Fruit fly (Drosophila melanogaster) whole organism, embryonic: Measurements from ENCODE around the gene Sumo.

Experiments
- Asciz ChIP-seq: fragments of 200-800 bp; sonication (Bioruptor generic); optimal IDR thresholded peaks from 2 replicates; lab custom pipeline; 2017; ENCODE audit warnings: missing biosample characterization, mild to moderate bottlenecking, missing genetic modification characterization, missing genetic modification reagents
- Bdp1 ChIP-seq: fragments of 200-800 bp; sonication (Bioruptor generic); optimal IDR thresholded peaks from 3 replicates; lab custom pipeline; 2016; ENCODE audit warnings: missing biosample characterization, missing genetic modification characterization
- CG10274 ChIP-seq: fragments of 200-800 bp; sonication (Bioruptor generic); optimal IDR thresholded peaks from 3 replicates; lab custom pipeline; 2017; ENCODE audit warnings: missing biosample characterization, mild to moderate bottlenecking, missing genetic modification characterization
- CG12744 ChIP-seq: fragments of 200-800 bp; sonication (Bioruptor generic); optimal IDR thresholded peaks from 2 replicates; lab custom pipeline; 2016; ENCODE audit warnings: missing biosample characterization, missing genetic modification characterization
- CG14710 ChIP-seq: fragments of 200-800 bp; sonication (Bioruptor generic); optimal IDR thresholded peaks from 3 replicates; lab custom pipeline; 2019; ENCODE audit warnings: missing biosample characterization, mild to moderate bottlenecking, missing genetic modification characterization, moderate library complexity
- CG1602 ChIP-seq: fragments of 200-800 bp; sonication (Bioruptor generic); optimal IDR thresholded peaks from 3 replicates; lab custom pipeline; 2016; ENCODE audit warnings: missing biosample characterization, missing genetic modification characterization
- CG1603 ChIP-seq: fragments of 200-800 bp; sonication (Bioruptor generic); optimal IDR thresholded peaks from 2 replicates; lab custom pipeline; 2019; ENCODE audit warnings: missing biosample characterization, mild to moderate bottlenecking, missing genetic modification characterization, moderate library complexity
- CG17359 ChIP-seq: fragments of 200-800 bp; sonication (Bioruptor generic); optimal IDR thresholded peaks from 3 replicates; lab custom pipeline; 2018; ENCODE audit warnings: missing biosample characterization, mild to moderate bottlenecking, missing genetic modification characterization, moderate library complexity
- CG2120 ChIP-seq: fragments of 200-800 bp; sonication (Bioruptor generic); optimal IDR thresholded peaks from 3 replicates; lab custom pipeline; 2016; ENCODE audit warnings: missing biosample characterization, missing genetic modification characterization
- CG2129 ChIP-seq: fragments of 200-800 bp; sonication (Bioruptor generic); IDR thresholded peaks from 2 replicates; pipeline ENCODE4 v1.3.6; 2022; ENCODE audit warnings: missing biosample characterization, missing genetic modification characterization; ENCODE audit not compliant: partially characterized antibody
- CG30431 ChIP-seq: fragments of 200-800 bp; sonication (Bioruptor generic); optimal IDR thresholded peaks from 2 replicates; lab custom pipeline; 2017; ENCODE audit warnings: missing biosample characterization, missing genetic modification characterization
- CG31365 ChIP-seq: fragments of 200-800 bp; sonication (Bioruptor generic); optimal IDR thresholded peaks from 2 replicates; lab custom pipeline; 2018; ENCODE audit warnings: missing biosample characterization, mild to moderate bottlenecking, missing genetic modification characterization
- CG4360 ChIP-seq: fragments of 200-800 bp; sonication (Bioruptor generic); IDR thresholded peaks from 2 replicates; pipeline ENCODE4 v1.3.6; 2022; ENCODE audit warnings: missing biosample characterization, missing genetic modification characterization
- CG7372 ChIP-seq: fragments of 200-800 bp; sonication (Bioruptor generic); IDR thresholded peaks from 2 replicates; pipeline ENCODE4 v1.3.6; 2022; ENCODE audit warnings: missing biosample characterization, missing genetic modification characterization
- CG7839 ChIP-seq: fragments of 200-800 bp; sonication (Bioruptor generic); optimal IDR thresholded peaks from 3 replicates; lab custom pipeline; 2018; ENCODE audit warnings: missing biosample characterization, mild to moderate bottlenecking, missing genetic modification characterization, moderate library complexity
- CHES-1-like ChIP-seq: fragments of 200-800 bp; sonication (Bioruptor generic); optimal IDR thresholded peaks from 2 replicates; lab custom pipeline; 2016; ENCODE audit warnings: missing biosample characterization, missing genetic modification characterization
- CoRest ChIP-seq: fragments of 200-800 bp; sonication (Bioruptor generic); optimal IDR thresholded peaks from 3 replicates; lab custom pipeline; 2018; ENCODE audit warnings: missing biosample characterization, mild to moderate bottlenecking, missing genetic modification characterization, moderate library complexity
- Dfd ChIP-seq, 2 experiments: fragments of >200 bp; optimal IDR thresholded peaks; 2 replicates each; lab custom pipeline; 2017; ENCODE audit warnings: missing biosample characterization in 2 of 2, missing genetic modification characterization in 2 of 2
- Dll ChIP-seq: fragments of 200-800 bp; sonication (Bioruptor generic); IDR thresholded peaks from 4 replicates; pipeline ENCODE4 v1.3.6; 2022; ENCODE audit warnings: missing biosample characterization, missing genetic modification characterization; ENCODE audit not compliant: partially characterized antibody
- Dp ChIP-seq: fragments of 200-800 bp; sonication (Bioruptor generic); optimal IDR thresholded peaks from 2 replicates; lab custom pipeline; 2018; ENCODE audit warnings: missing biosample characterization, mild to moderate bottlenecking, missing genetic modification characterization, moderate library complexity
- Dref ChIP-seq: fragments of 200-800 bp; sonication (Bioruptor generic); IDR thresholded peaks from 2 replicates; pipeline ENCODE4 v1.3.6; 2022; ENCODE audit warnings: missing biosample characterization, missing genetic modification characterization
- Hmr ChIP-seq: fragments of 200-800 bp; sonication (Bioruptor generic); optimal IDR thresholded peaks from 3 replicates; lab custom pipeline; 2017; ENCODE audit warnings: mild to moderate bottlenecking, missing biosample characterization, missing genetic modification reagents, missing genetic modification characterization
- Max ChIP-seq: fragments of 200-800 bp; sonication (Bioruptor generic); optimal IDR thresholded peaks from 2 replicates; lab custom pipeline; 2016; ENCODE audit warnings: missing biosample characterization, mild to moderate bottlenecking, missing genetic modification characterization
- Meics ChIP-seq: fragments of 200-800 bp; sonication (Bioruptor generic); optimal IDR thresholded peaks from 2 replicates; lab custom pipeline; 2017; ENCODE audit warnings: missing biosample characterization, mild to moderate bottlenecking, missing genetic modification characterization
- Nf-YB ChIP-seq: fragments of 200-800 bp; sonication (Bioruptor generic); optimal IDR thresholded peaks from 3 replicates; lab custom pipeline; 2019; ENCODE audit warnings: missing biosample characterization, mild to moderate bottlenecking, missing genetic modification characterization, moderate library complexity
- Nf-YC ChIP-seq: fragments of 200-800 bp; optimal IDR thresholded peaks from 3 replicates; lab custom pipeline; 2019; ENCODE audit warnings: missing biosample characterization, mild to moderate bottlenecking, missing genetic modification characterization, moderate library complexity
- Side ChIP-seq: fragments of 200-800 bp; sonication (Bioruptor generic); optimal IDR thresholded peaks from 2 replicates; lab custom pipeline; 2016; ENCODE audit warnings: missing biosample characterization, missing genetic modification characterization
- Xbp1 ChIP-seq: fragments of 200-800 bp; sonication (Bioruptor generic); optimal IDR thresholded peaks from 3 replicates; lab custom pipeline; 2016; ENCODE audit warnings: missing biosample characterization, mild to moderate bottlenecking, missing genetic modification characterization
- chm ChIP-seq: fragments of 200-800 bp; sonication (Bioruptor generic); IDR thresholded peaks from 2 replicates; pipeline ENCODE4 v1.3.6; 2022; ENCODE audit warnings: missing biosample characterization, missing genetic modification characterization
- croc ChIP-seq: fragments of 200-800 bp; sonication (Bioruptor generic); conservative IDR thresholded peaks from 3 replicates; pipeline ENCODE4 v1.3.6; 2022; ENCODE audit warnings: missing biosample characterization, missing genetic modification characterization
- crol ChIP-seq: fragments of 200-800 bp; sonication (Bioruptor generic); IDR thresholded peaks from 2 replicates; pipeline ENCODE4 v1.3.6; 2022; ENCODE audit warnings: missing biosample characterization, missing genetic modification characterization
- disco-r ChIP-seq: fragments of 200-800 bp; sonication (Bioruptor generic); optimal IDR thresholded peaks from 2 replicates; lab custom pipeline; 2016; ENCODE audit warnings: missing biosample characterization, missing genetic modification characterization
- fd96Cb ChIP-seq: fragments of 200-800 bp; sonication (Bioruptor generic); optimal IDR thresholded peaks from 2 replicates; lab custom pipeline; 2018; ENCODE audit warnings: missing biosample characterization, mild to moderate bottlenecking, missing genetic modification characterization, moderate library complexity
- hb ChIP-seq: fragments of 200-800 bp; sonication (Bioruptor generic); IDR thresholded peaks from 3 replicates; pipeline ENCODE4 v1.3.6; 2022; ENCODE audit warnings: missing biosample characterization, missing genetic modification characterization; ENCODE audit not compliant: partially characterized antibody
- ind ChIP-seq: fragments of 200-800 bp; sonication (Bioruptor generic); optimal IDR thresholded peaks from 3 replicates; lab custom pipeline; 2016; ENCODE audit warnings: missing biosample characterization, missing genetic modification characterization
- insv ChIP-seq, 2 experiments: fragments of 200-800 bp; sonication (Bioruptor generic); optimal IDR thresholded peaks; 3 replicates each; lab custom pipeline; 2016 to 2018; ENCODE audit warnings: missing biosample characterization in 2 of 2, missing genetic modification characterization in 2 of 2
- inv ChIP-seq: fragments of 200-800 bp; sonication (Bioruptor generic); IDR thresholded peaks from 2 replicates; pipeline ENCODE4 v1.3.6; 2022; ENCODE audit warnings: missing biosample characterization, missing genetic modification characterization; ENCODE audit not compliant: partially characterized antibody
- kay ChIP-seq: fragments of 200-800 bp; sonication (Bioruptor generic); optimal IDR thresholded peaks from 2 replicates; lab custom pipeline; 2016; ENCODE audit warnings: missing biosample characterization, missing genetic modification characterization
- mam ChIP-seq: fragments of 200-800 bp; sonication (Bioruptor generic); optimal IDR thresholded peaks from 3 replicates; lab custom pipeline; 2016; ENCODE audit warnings: missing biosample characterization, missing genetic modification characterization
- mld ChIP-seq: fragments of 200-800 bp; sonication (Bioruptor generic); IDR thresholded peaks from 3 replicates; pipeline ENCODE4 v1.3.6; 2022; ENCODE audit warnings: missing biosample characterization, missing genetic modification characterization; ENCODE audit not compliant: partially characterized antibody
- nerfin-2 ChIP-seq: fragments of 200-800 bp; sonication (Bioruptor generic); IDR thresholded peaks from 2 replicates; pipeline ENCODE4 v1.3.6; 2022; ENCODE audit warnings: missing biosample characterization, missing genetic modification characterization; ENCODE audit not compliant: partially characterized antibody
- oc ChIP-seq: fragments of 200-800 bp; sonication (Bioruptor generic); optimal IDR thresholded peaks from 2 replicates; lab custom pipeline; 2018; ENCODE audit warnings: missing biosample characterization, mild to moderate bottlenecking, missing genetic modification characterization, moderate library complexity
- prd ChIP-seq, 3 experiments: fragments of >200 bp in 2 of 3; fragments of 200-800 bp in 1 of 3; sonication (Bioruptor generic) in 1 of 3; optimal IDR thresholded peaks in 2 of 3; IDR thresholded peaks in 1 of 3; 2 replicates in 2 of 3; 3 replicates in 1 of 3; pipeline versions ENCODE4 v1.3.6 to Lab custom; 2017 to 2022; ENCODE audit warnings: missing biosample characterization in 1 of 3, missing genetic modification characterization in 1 of 3
- repo ChIP-seq: fragments of 200-800 bp; sonication (Bioruptor generic); optimal IDR thresholded peaks from 2 replicates; lab custom pipeline; 2016; ENCODE audit warnings: missing biosample characterization, missing genetic modification characterization
- row ChIP-seq: fragments of 200-800 bp; sonication (Bioruptor generic); IDR thresholded peaks from 3 replicates; pipeline ENCODE4 v1.3.6; 2022; ENCODE audit warnings: missing biosample characterization, missing genetic modification characterization
- schlank ChIP-seq: fragments of 200-800 bp; sonication (Bioruptor generic); optimal IDR thresholded peaks from 2 replicates; lab custom pipeline; 2018; ENCODE audit warnings: missing biosample characterization, mild to moderate bottlenecking, missing genetic modification characterization
- slou ChIP-seq: fragments of 200-800 bp; sonication (Bioruptor generic); optimal IDR thresholded peaks from 3 replicates; lab custom pipeline; 2016; ENCODE audit warnings: missing biosample characterization, missing genetic modification characterization
- tin ChIP-seq: fragments of 200-800 bp; sonication (Bioruptor generic); optimal IDR thresholded peaks from 3 replicates; lab custom pipeline; 2016; ENCODE audit warnings: missing biosample characterization, missing genetic modification characterization
- vvl ChIP-seq: fragments of 200-800 bp; sonication (Bioruptor generic); IDR thresholded peaks from 2 replicates; pipeline ENCODE4 v1.3.6; 2022; ENCODE audit warnings: missing biosample characterization, missing genetic modification characterization

Gene Sumo

dm6 chr2L:6968013-6968517 is 621 bp upstream of the Sumo start:
- TF ChIP-seq repo (GFP tag; lab: Kevin White, UChicago) (peak; percentile 23), ind (GFP tag; lab: Kevin White, UChicago) (peak; percentile 9), CG4360 (GFP tag; lab: Robert Waterston, UW) (no peak), Meics (peak; percentile 45), Bdp1 (GFP tag; lab: Kevin White, UChicago) (no peak), CG1602 (GFP tag; lab: Kevin White, UChicago) (no peak), schlank (tag; lab: Kevin White, UChicago) (no peak), hb (GFP tag; lab: Robert Waterston, UW) (peak; percentile 25; the same call in 2 of the 3 replicates), inv (no peak), Asciz (GFP tag; lab: Kevin White, UChicago) (no peak), CG1603 (tag; lab: Kevin White, UChicago) (peak; percentile 69), mam (peak; percentile 43), vvl (GFP tag; lab: Robert Waterston, UW) (peak; percentile 77), croc (no peak), row (GFP tag; lab: Robert Waterston, UW) (peak; percentile 83), prd (optimal IDR thresholded peaks at IDR 0.05; lab: Kevin White, UChicago) (no peak), prd (GFP tag; IDR thresholded peaks at IDR 0.05; lab: Robert Waterston, UW) (peak; percentile 23; the same call in 1 of the 3 replicates), Xbp1 (GFP tag; lab: Kevin White, UChicago) (peak; percentile 49), Dp (GFP tag; lab: Kevin White, UChicago) (no peak), fd96Cb (tag; lab: Kevin White, UChicago) (peak; percentile 5), chm (GFP tag; lab: Robert Waterston, UW) (0 out of 2 replicates have a peak, but pooled peaks have one; percentile 18), mld (GFP tag; lab: Robert Waterston, UW) (peak; percentile 51; the same call in 2 of the 3 replicates), CG14710 (tag; lab: Kevin White, UChicago) (no peak), Nf-YC (tag; lab: Kevin White, UChicago) (peak; percentile 15), Dref (GFP tag; lab: Robert Waterston, UW) (peak; percentile 59), CG12744 (no peak), CG2129 (GFP tag; lab: Robert Waterston, UW) (peak; percentile 79), oc (tag; lab: Kevin White, UChicago) (peak; percentile 19), CG10274 (no peak), CG2120 (GFP tag; lab: Kevin White, UChicago) (peak; percentile 75), crol (GFP tag; lab: Robert Waterston, UW) (no peak), CoRest (tag; lab: Kevin White, UChicago) (peak; percentile 5), slou (GFP tag; lab: Kevin White, UChicago) (no peak), Max (GFP tag; lab: Kevin White, UChicago) (no peak), kay (GFP tag; lab: Kevin White, UChicago) (peak; percentile 12), Dfd (GFP tag; optimal IDR thresholded peaks at IDR 0.05; lab: Kevin White, UChicago) (no peak), CG30431 (GFP tag; lab: Kevin White, UChicago) (no peak), Dll (GFP tag; lab: Robert Waterston, UW) (peak; percentile 96), tin (GFP tag; lab: Kevin White, UChicago) (peak; percentile 38), CG31365 (tag; lab: Kevin White, UChicago) (peak; percentile 20), disco-r (GFP tag; lab: Kevin White, UChicago) (no peak), nerfin-2 (GFP tag; lab: Robert Waterston, UW) (peak; percentile 66; the same call in 1 of the 2 replicates), CG7839 (tag; lab: Kevin White, UChicago) (peak; percentile 61), Nf-YB (GFP tag; lab: Kevin White, UChicago) (peak; percentile 6), CHES-1-like (GFP tag; lab: Kevin White, UChicago) (peak; percentile 48), CG17359 (peak; percentile 26), Side (GFP tag; lab: Kevin White, UChicago) (peak; percentile 37), insv (GFP tag; optimal IDR thresholded peaks at IDR 0.05; lab: Kevin White, UChicago) (no peak), Hmr (GFP tag; lab: Kevin White, UChicago) (peak; percentile 52), CG7372 (GFP tag; lab: Robert Waterston, UW) (no peak)
